Fruit fly (Drosophila melanogaster): Measurements from ENCODE around the gene Diedel2.

Gene Diedel2

DNA sequence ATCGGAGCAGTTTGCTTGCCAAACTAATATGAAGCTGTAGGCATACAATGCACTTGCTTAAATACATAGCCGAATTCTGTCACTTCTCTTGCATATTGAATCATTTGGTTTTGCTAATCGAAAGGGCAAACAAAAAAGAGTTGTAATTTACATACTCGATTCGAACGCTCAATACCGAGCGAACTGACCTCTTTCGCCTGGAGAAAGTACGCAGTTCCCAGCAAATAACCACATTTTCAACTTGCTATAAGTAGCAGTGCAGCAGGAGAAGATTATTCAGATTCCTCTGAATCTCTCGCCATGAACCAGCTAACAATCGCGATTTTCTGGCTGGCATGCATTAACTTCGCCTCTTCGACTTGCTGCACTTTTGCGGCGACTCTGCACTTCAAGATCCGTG lies at the start of gene Diedel2:
TSS of gene Diedel2 (plus strand) at position 301 of the 400 bp plus-strand sequence.
- TF ChIP-seq CG11902 (GFP tag; optimal IDR thresholded peaks at IDR 0.05) (no peak), OdsH (GFP tag; optimal IDR thresholded peaks at IDR 0.05) (no peak), cyc (GFP tag; optimal IDR thresholded peaks at IDR 0.05) (no peak), fkh (GFP tag; optimal IDR thresholded peaks at IDR 0.05) (no peak), Smox (GFP tag; optimal IDR thresholded peaks at IDR 0.05) (no peak), CG3919 (GFP tag; optimal IDR thresholded peaks at IDR 0.05) (no peak), fd59A (GFP tag; optimal IDR thresholded peaks at IDR 0.05) (no peak), Eip78C (GFP tag) (no peak), CG16779 (tag; optimal IDR thresholded peaks at IDR 0.05) (no peak), net (GFP tag; optimal IDR thresholded peaks at IDR 0.05) (no peak), CG6808 (GFP tag; optimal IDR thresholded peaks at IDR 0.05) (no peak), spab (GFP tag; optimal IDR thresholded peaks at IDR 0.05) (no peak), vri (GFP tag; optimal IDR thresholded peaks at IDR 0.05) (no peak), CG6792 (GFP tag; optimal IDR thresholded peaks at IDR 0.05) (no peak), esn (GFP tag; optimal IDR thresholded peaks at IDR 0.05) (no peak), ss (GFP tag; optimal IDR thresholded peaks at IDR 0.05) (no peak), Blimp-1 (GFP tag; optimal IDR thresholded peaks at IDR 0.05) (no peak), Sox102F (GFP tag; optimal IDR thresholded peaks at IDR 0.05) (no peak), CG8119 (GFP tag; IDR thresholded peaks at IDR 0.05) (no peak)

DNA sequence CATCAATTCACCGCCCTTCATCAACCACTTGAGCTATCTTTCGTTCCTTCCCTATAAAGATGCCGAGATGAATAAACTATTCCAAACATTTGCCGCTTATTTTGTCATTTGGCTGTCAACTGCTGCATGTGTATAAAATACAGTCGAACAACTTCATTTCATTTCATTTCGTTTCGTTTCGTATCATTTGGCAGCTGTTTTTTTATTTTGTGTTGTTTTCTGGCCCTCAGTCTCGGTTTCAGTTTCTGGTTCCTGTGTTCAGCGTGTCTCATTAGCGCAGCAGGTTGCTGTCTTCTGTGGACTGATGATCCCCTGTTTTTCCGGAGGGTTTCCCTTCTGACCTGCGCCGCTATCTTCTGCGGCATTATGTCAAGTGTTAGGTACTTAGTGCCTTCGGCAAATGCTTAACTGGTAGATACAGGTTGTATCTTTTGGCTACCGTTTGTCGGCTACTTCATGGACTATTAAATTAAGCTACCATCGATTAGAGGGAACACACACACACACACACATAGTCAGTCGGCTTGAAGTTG lies 48.8 kb upstream of the Diedel2 start:
- TF ChIP-seq CG11902 (GFP tag; optimal IDR thresholded peaks at IDR 0.05) (no peak), achi (GFP tag; optimal IDR thresholded peaks at IDR 0.05) (no peak), CG9139 (GFP tag; optimal IDR thresholded peaks at IDR 0.05) (no peak), CG15336 (GFP tag; IDR thresholded peaks at IDR 0.05) (no peak), Lpt (GFP tag; optimal IDR thresholded peaks at IDR 0.05) (no peak), svp (GFP tag) (no peak), CG6808 (GFP tag; optimal IDR thresholded peaks at IDR 0.05) (no peak), CG34406 (GFP tag; optimal IDR thresholded peaks at IDR 0.05) (no peak), spab (GFP tag; optimal IDR thresholded peaks at IDR 0.05) (no peak), CG11762 (GFP tag; optimal IDR thresholded peaks at IDR 0.05; ENCODE audit: insufficient read depth) (no peak), salr (GFP tag; optimal IDR thresholded peaks at IDR 0.05) (no peak), CG4318 (GFP tag; optimal IDR thresholded peaks at IDR 0.05) (no peak), CG8119 (GFP tag; IDR thresholded peaks at IDR 0.05) (no peak), fkh (GFP tag; optimal IDR thresholded peaks at IDR 0.05) (no peak), CG8632 (GFP tag; optimal IDR thresholded peaks at IDR 0.05) (no peak), OdsH (GFP tag; optimal IDR thresholded peaks at IDR 0.05) (no peak)

- TF ChIP-seq esn (GFP tag; optimal IDR thresholded peaks at IDR 0.05): no peak
- TF ChIP-seq CG11902 (GFP tag; optimal IDR thresholded peaks at IDR 0.05): no peak
- TF ChIP-seq topi (GFP tag; optimal IDR thresholded peaks at IDR 0.05): no peak
- peak; percentile 48 for TF ChIP-seq svp (GFP tag)
- TF ChIP-seq CG3919 (GFP tag; optimal IDR thresholded peaks at IDR 0.05): no peak
- TF ChIP-seq CG1621 (tag; optimal IDR thresholded peaks at IDR 0.05): no peak
- peak; percentile 53 for TF ChIP-seq fkh (GFP tag; optimal IDR thresholded peaks at IDR 0.05)
- no peak for TF ChIP-seq CG8632 (GFP tag; optimal IDR thresholded peaks at IDR 0.05)
- TF ChIP-seq CG8119 (GFP tag; IDR thresholded peaks at IDR 0.05): no peak
Measured at dm6 chr3R:29560418-29560817, 47.9 kb upstream of the Diedel2 start.

DNA sequence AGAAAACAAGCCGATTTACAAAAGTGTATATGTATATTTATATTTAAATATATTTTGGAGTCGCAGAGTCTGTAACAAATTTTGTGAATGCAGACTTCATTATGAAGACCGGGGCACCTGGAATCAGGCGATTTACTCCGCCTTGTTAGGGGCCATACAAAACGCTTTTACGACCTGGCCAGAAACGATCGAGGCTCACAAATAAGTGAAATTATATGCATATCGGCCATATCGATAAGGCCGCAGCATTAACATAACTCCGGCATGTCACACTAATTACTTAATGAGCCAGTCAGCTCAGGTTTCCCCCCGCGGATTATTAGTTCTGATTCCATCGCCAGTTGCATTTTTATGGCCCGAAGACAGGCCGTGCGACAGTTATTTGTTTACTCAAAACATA lies 45.7 kb upstream of the Diedel2 start:
- TF ChIP-seq CG6792 (GFP tag; optimal IDR thresholded peaks at IDR 0.05) (no peak), CG10631 (GFP tag; optimal IDR thresholded peaks at IDR 0.05) (no peak), eg (GFP tag; IDR thresholded peaks at IDR 0.05) (no peak), esn (GFP tag; optimal IDR thresholded peaks at IDR 0.05) (no peak), spab (GFP tag; optimal IDR thresholded peaks at IDR 0.05) (no peak), CG10669 (GFP tag; optimal IDR thresholded peaks at IDR 0.05) (no peak), Sox15 (GFP tag; optimal IDR thresholded peaks at IDR 0.05) (no peak), Lpt (GFP tag; optimal IDR thresholded peaks at IDR 0.05) (no peak), CG31627 (GFP tag; optimal IDR thresholded peaks at IDR 0.05) (no peak), OdsH (GFP tag; optimal IDR thresholded peaks at IDR 0.05) (no peak), CG8119 (GFP tag; IDR thresholded peaks at IDR 0.05) (no peak), dsx (GFP tag; optimal IDR thresholded peaks at IDR 0.05; ENCODE audit: poor library complexity, severe bottlenecking) (no peak), CG6163 (GFP tag; IDR thresholded peaks at IDR 0.05) (no peak), fkh (GFP tag; optimal IDR thresholded peaks at IDR 0.05) (no peak), CG6854 (GFP tag; optimal IDR thresholded peaks at IDR 0.05) (no peak), Met (GFP tag; optimal IDR thresholded peaks at IDR 0.05) (no peak), CG16779 (tag; optimal IDR thresholded peaks at IDR 0.05) (no peak), Eip75B (GFP tag; optimal IDR thresholded peaks at IDR 0.05) (no peak), topi (GFP tag; optimal IDR thresholded peaks at IDR 0.05) (no peak)
